Fruit fly (Drosophila melanogaster) whole organism, embryonic: ENCODE results near the gene CG8135.

Experiments used
- Asciz ChIP-seq: fragments of 200-800 bp; sonication (Bioruptor generic); optimal IDR thresholded peaks from 2 replicates; lab custom pipeline; 2017; ENCODE audit warnings: missing biosample characterization, mild to moderate bottlenecking, missing genetic modification characterization, missing genetic modification reagents
- CG10267 ChIP-seq: fragments of 200-800 bp; sonication (Bioruptor generic); optimal IDR thresholded peaks from 2 replicates; lab custom pipeline; 2018; ENCODE audit warnings: missing biosample characterization, mild to moderate bottlenecking, missing genetic modification characterization, moderate library complexity
- CG11247 ChIP-seq: fragments of 200-800 bp; sonication (Bioruptor generic); IDR thresholded peaks from 2 replicates; pipeline ENCODE4 v1.3.6; 2022; ENCODE audit warnings: missing biosample characterization, missing genetic modification characterization
- CG13424 ChIP-seq: fragments of 200-800 bp; sonication (Bioruptor generic); optimal IDR thresholded peaks from 2 replicates; lab custom pipeline; 2019; ENCODE audit warnings: missing biosample characterization, mild to moderate bottlenecking, missing genetic modification characterization, moderate library complexity
- CG14710 ChIP-seq: fragments of 200-800 bp; sonication (Bioruptor generic); optimal IDR thresholded peaks from 3 replicates; lab custom pipeline; 2019; ENCODE audit warnings: missing biosample characterization, mild to moderate bottlenecking, missing genetic modification characterization, moderate library complexity
- CG15073 ChIP-seq: fragments of 200-800 bp; sonication (Bioruptor generic); optimal IDR thresholded peaks from 2 replicates; lab custom pipeline; 2016; ENCODE audit warnings: missing biosample characterization, missing genetic modification characterization
- CG1602 ChIP-seq: fragments of 200-800 bp; sonication (Bioruptor generic); optimal IDR thresholded peaks from 3 replicates; lab custom pipeline; 2016; ENCODE audit warnings: missing biosample characterization, missing genetic modification characterization
- CG17186 ChIP-seq: fragments of 200-800 bp; sonication (Bioruptor generic); optimal IDR thresholded peaks from 3 replicates; lab custom pipeline; 2017; ENCODE audit warnings: missing biosample characterization, missing genetic modification reagents, missing genetic modification characterization
- CG17361 ChIP-seq: fragments of 200-800 bp; sonication (Bioruptor generic); IDR thresholded peaks from 3 replicates; pipeline ENCODE4 v1.3.6; 2022; ENCODE audit warnings: missing biosample characterization, missing genetic modification characterization
- CG2889 ChIP-seq: fragments of 200-800 bp; sonication (Bioruptor generic); IDR thresholded peaks from 3 replicates; pipeline ENCODE4 v1.3.6; 2022; ENCODE audit warnings: missing biosample characterization, missing genetic modification characterization
- CG3163 ChIP-seq: fragments of 200-800 bp; sonication (Bioruptor generic); optimal IDR thresholded peaks from 3 replicates; lab custom pipeline; 2016; ENCODE audit warnings: missing biosample characterization, missing genetic modification characterization
- CG3838 ChIP-seq: fragments of 200-800 bp; sonication (Bioruptor generic); optimal IDR thresholded peaks from 3 replicates; lab custom pipeline; 2016; ENCODE audit warnings: missing biosample characterization, missing genetic modification characterization
- CG6683 ChIP-seq: fragments of 200-800 bp; sonication (Bioruptor generic); optimal IDR thresholded peaks from 2 replicates; lab custom pipeline; 2017; ENCODE audit warnings: missing biosample characterization, mild to moderate bottlenecking, missing genetic modification characterization, missing genetic modification reagents
- CG7745 ChIP-seq: fragments of 200-800 bp; sonication (Bioruptor generic); optimal IDR thresholded peaks from 2 replicates; lab custom pipeline; 2018; ENCODE audit warnings: missing biosample characterization, mild to moderate bottlenecking, missing genetic modification characterization, moderate library complexity
- CG8290 ChIP-seq, 3 experiments: fragments of 200-800 bp; sonication (Bioruptor generic); optimal IDR thresholded peaks; 2 replicates each; lab custom pipeline; 2016 to 2019; ENCODE audit warnings: missing biosample characterization in 3 of 3, missing genetic modification characterization in 3 of 3, mild to moderate bottlenecking in 2 of 3, moderate library complexity in 1 of 3
- CG8359 ChIP-seq: fragments of 200-800 bp; sonication (Bioruptor generic); optimal IDR thresholded peaks from 2 replicates; lab custom pipeline; 2017; ENCODE audit warnings: missing biosample characterization, mild to moderate bottlenecking, missing genetic modification characterization, borderline replicate concordance
- CG9215 ChIP-seq: fragments of 200-800 bp; sonication (Bioruptor generic); IDR thresholded peaks from 2 replicates; pipeline ENCODE4 v1.3.6; 2022; ENCODE audit warnings: missing biosample characterization, missing genetic modification characterization
- CG9609 ChIP-seq: fragments of 200-800 bp; sonication (Bioruptor generic); optimal IDR thresholded peaks from 3 replicates; lab custom pipeline; 2016; ENCODE audit warnings: missing biosample characterization, missing genetic modification characterization
- CG9876 ChIP-seq: fragments of 200-800 bp; sonication (Bioruptor generic); optimal IDR thresholded peaks from 2 replicates; lab custom pipeline; 2016; ENCODE audit warnings: missing biosample characterization, missing genetic modification characterization
- D19A ChIP-seq: fragments of 200-800 bp; optimal IDR thresholded peaks from 3 replicates; lab custom pipeline; 2019; ENCODE audit warnings: missing biosample characterization, mild to moderate bottlenecking, missing genetic modification characterization, moderate library complexity
- Dad ChIP-seq: fragments of 200-800 bp; sonication (Bioruptor generic); optimal IDR thresholded peaks from 3 replicates; lab custom pipeline; 2016; ENCODE audit warnings: missing biosample characterization, missing genetic modification characterization
- Dip3 ChIP-seq: fragments of 200-800 bp; sonication (Bioruptor generic); optimal IDR thresholded peaks from 3 replicates; lab custom pipeline; 2016; ENCODE audit warnings: missing biosample characterization, missing genetic modification characterization
- Eip74EF ChIP-seq, 2 experiments: fragments of 200-800 bp in 1 of 2; fragments of >200 bp in 1 of 2; sonication (Bioruptor generic) in 1 of 2; optimal IDR thresholded peaks; 2 replicates each; lab custom pipeline; 2017 to 2019; ENCODE audit warnings: missing biosample characterization in 2 of 2, missing genetic modification characterization in 2 of 2, mild to moderate bottlenecking in 1 of 2, moderate library complexity in 1 of 2
- GATAe ChIP-seq: fragments of 200-800 bp; sonication (Bioruptor generic); conservative IDR thresholded peaks from 2 replicates; pipeline ENCODE4 v1.3.6; 2022; ENCODE audit warnings: missing biosample characterization, missing genetic modification characterization
- H15 ChIP-seq: fragments of 200-800 bp; sonication (Bioruptor generic); IDR thresholded peaks from 3 replicates; pipeline ENCODE4 v1.3.6; 2022; ENCODE audit warnings: missing biosample characterization, missing genetic modification characterization
- Hr51 ChIP-seq, 2 experiments: fragments of 200-800 bp; sonication (Bioruptor generic); optimal IDR thresholded peaks; 2 replicates in 1 of 2; 3 replicates in 1 of 2; lab custom pipeline; 2016 to 2018; ENCODE audit warnings: missing biosample characterization in 2 of 2, missing genetic modification characterization in 2 of 2, mild to moderate bottlenecking in 1 of 2, moderate library complexity in 1 of 2
- Rfx ChIP-seq: fragments of 200-800 bp; sonication (Bioruptor generic); IDR thresholded peaks from 2 replicates; pipeline ENCODE4 v1.3.6; 2022; ENCODE audit warnings: missing biosample characterization, missing genetic modification characterization
- Scr ChIP-seq: fragments of 200-800 bp; sonication (Bioruptor generic); IDR thresholded peaks from 2 replicates; pipeline ENCODE4 v1.3.6; 2022; ENCODE audit warnings: missing biosample characterization, missing genetic modification characterization; ENCODE audit not compliant: partially characterized antibody
- Ssrp ChIP-seq: fragments of 200-800 bp; sonication (Bioruptor generic); optimal IDR thresholded peaks from 2 replicates; lab custom pipeline; 2018; ENCODE audit warnings: missing biosample characterization, mild to moderate bottlenecking, missing genetic modification characterization, moderate library complexity
- Tbp ChIP-seq: fragments of >200 bp; optimal IDR thresholded peaks from 2 replicates; lab custom pipeline; 2018; ENCODE audit warnings: missing biosample characterization, missing genetic modification characterization
- aop ChIP-seq: fragments of 200-800 bp; sonication (Bioruptor generic); IDR thresholded peaks from 2 replicates; pipeline ENCODE4 v1.3.6; 2022; ENCODE audit warnings: missing biosample characterization, missing genetic modification characterization
- cg ChIP-seq: fragments of 200-800 bp; sonication (Bioruptor generic); optimal IDR thresholded peaks from 3 replicates; lab custom pipeline; 2019; ENCODE audit warnings: missing biosample characterization, mild to moderate bottlenecking, missing genetic modification characterization, moderate library complexity
- crol ChIP-seq: fragments of 200-800 bp; sonication (Bioruptor generic); IDR thresholded peaks from 2 replicates; pipeline ENCODE4 v1.3.6; 2022; ENCODE audit warnings: missing biosample characterization, missing genetic modification characterization
- en ChIP-seq: fragments of 200-800 bp; sonication (Bioruptor generic); optimal IDR thresholded peaks from 2 replicates; lab custom pipeline; 2016; ENCODE audit warnings: missing biosample characterization, missing genetic modification characterization
- gce ChIP-seq: fragments of 200-800 bp; sonication (Bioruptor generic); IDR thresholded peaks from 3 replicates; pipeline ENCODE4 v1.3.6; 2022; ENCODE audit warnings: missing biosample characterization, missing genetic modification characterization
- gro ChIP-seq: fragments of 200-800 bp; sonication (Bioruptor generic); optimal IDR thresholded peaks from 2 replicates; lab custom pipeline; 2016; ENCODE audit warnings: missing biosample characterization, missing genetic modification characterization
- hbn ChIP-seq: fragments of 200-800 bp; sonication (Bioruptor generic); IDR thresholded peaks from 2 replicates; pipeline ENCODE4 v1.3.6; 2022; ENCODE audit warnings: missing biosample characterization, missing genetic modification characterization; ENCODE audit not compliant: partially characterized antibody
- klu ChIP-seq: fragments of 200-800 bp; sonication (Bioruptor generic); IDR thresholded peaks from 2 replicates; pipeline ENCODE4 v1.3.6; 2022; ENCODE audit warnings: missing biosample characterization, missing genetic modification characterization
- lbe ChIP-seq: fragments of 200-800 bp; sonication (Bioruptor generic); optimal IDR thresholded peaks from 2 replicates; lab custom pipeline; 2016; ENCODE audit warnings: missing biosample characterization, mild to moderate bottlenecking, missing genetic modification characterization
- maf-S ChIP-seq: fragments of 200-800 bp; sonication (Bioruptor generic); optimal IDR thresholded peaks from 2 replicates; lab custom pipeline; 2016; ENCODE audit warnings: missing biosample characterization, missing genetic modification characterization
- nerfin-1 ChIP-seq: fragments of 200-800 bp; sonication (Bioruptor generic); optimal IDR thresholded peaks from 3 replicates; lab custom pipeline; 2019; ENCODE audit warnings: missing biosample characterization, mild to moderate bottlenecking, missing genetic modification characterization, moderate library complexity
- org-1 ChIP-seq: fragments of 200-800 bp; sonication (Bioruptor generic); optimal IDR thresholded peaks from 2 replicates; lab custom pipeline; 2017; ENCODE audit warnings: missing biosample characterization, missing genetic modification characterization
- pita ChIP-seq: fragments of 200-800 bp; sonication (Bioruptor generic); optimal IDR thresholded peaks from 2 replicates; lab custom pipeline; 2017; ENCODE audit warnings: missing biosample characterization, mild to moderate bottlenecking, missing genetic modification characterization
- pros ChIP-seq: fragments of 200-800 bp; sonication (Bioruptor generic); optimal IDR thresholded peaks from 3 replicates; lab custom pipeline; 2019; ENCODE audit warnings: missing biosample characterization, mild to moderate bottlenecking, missing genetic modification characterization, moderate library complexity
- ro ChIP-seq: fragments of 200-800 bp; sonication (Bioruptor generic); IDR thresholded peaks from 2 replicates; pipeline ENCODE4 v1.3.6; 2022; ENCODE audit warnings: missing biosample characterization, missing genetic modification characterization
- salm ChIP-seq: fragments of 200-800 bp; sonication (Bioruptor generic); optimal IDR thresholded peaks from 2 replicates; lab custom pipeline; 2018; ENCODE audit warnings: missing biosample characterization, mild to moderate bottlenecking, missing genetic modification characterization
- sim ChIP-seq: fragments of 200-800 bp; sonication (Bioruptor generic); IDR thresholded peaks from 2 replicates; pipeline ENCODE4 v1.3.6; 2022; ENCODE audit warnings: missing biosample characterization, missing genetic modification characterization
- slbo ChIP-seq: fragments of 200-800 bp; sonication (Bioruptor generic); IDR thresholded peaks from 2 replicates; pipeline ENCODE4 v1.3.6; 2022; ENCODE audit warnings: missing biosample characterization, missing genetic modification characterization
- sr ChIP-seq: fragments of 200-800 bp; sonication (Bioruptor generic); IDR thresholded peaks from 3 replicates; pipeline ENCODE4 v1.3.6; 2022; ENCODE audit warnings: missing biosample characterization, missing genetic modification characterization
- stwl ChIP-seq: fragments of 200-800 bp; sonication (Bioruptor generic); optimal IDR thresholded peaks from 3 replicates; lab custom pipeline; 2018; ENCODE audit warnings: missing biosample characterization, mild to moderate bottlenecking, missing genetic modification characterization, moderate library complexity
- wor ChIP-seq: fragments of 200-800 bp; sonication (Bioruptor generic); IDR thresholded peaks from 2 replicates; pipeline ENCODE4 v1.3.6; 2022; ENCODE audit warnings: missing biosample characterization, missing genetic modification characterization

CG8135 gene

dm6 chr3R:9370413-9370812 lies 33.8 kb upstream of the CG8135 start (continued):
- no peak for TF ChIP-seq wor (GFP tag; lab: Robert Waterston, UW)
- no peak for TF ChIP-seq Dad (GFP tag; lab: Kevin White, UChicago)
- no peak for TF ChIP-seq pita
- TF ChIP-seq CG15073 = no peak
- peak; percentile 23 for TF ChIP-seq org-1 (GFP tag; lab: Kevin White, UChicago)
- no peak for TF ChIP-seq cg (GFP tag; lab: Kevin White, UChicago)
- TF ChIP-seq CG10267 (tag; lab: Kevin White, UChicago) = peak; percentile 19
- peak; percentile 51 for TF ChIP-seq gro (GFP tag; lab: Kevin White, UChicago)
- TF ChIP-seq CG13424 = peak; percentile 70
- peak; percentile 97 for TF ChIP-seq D19A (tag; lab: Kevin White, UChicago)
- no peak for TF ChIP-seq Tbp
- no peak for TF ChIP-seq lbe (GFP tag; lab: Kevin White, UChicago)
- no peak for TF ChIP-seq klu (GFP tag; lab: Robert Waterston, UW)
- no peak for TF ChIP-seq H15 (GFP tag; lab: Robert Waterston, UW)
- TF ChIP-seq aop (GFP tag; lab: Robert Waterston, UW) = no peak
- peak; percentile 42; the same call in 1 of the 3 replicates for TF ChIP-seq CG17361
- peak in 1 of 2 experiments; percentile 84 for TF ChIP-seq Hr51 (GFP tag; optimal IDR thresholded peaks at IDR 0.05; lab: Kevin White, UChicago)
- no peak for TF ChIP-seq ro (GFP tag; lab: Robert Waterston, UW)
- no peak for TF ChIP-seq stwl (tag; lab: Kevin White, UChicago)
- no peak for TF ChIP-seq CG14710 (tag; lab: Kevin White, UChicago)
- no peak for TF ChIP-seq CG9876 (GFP tag; lab: Kevin White, UChicago)
- TF ChIP-seq CG8359 (GFP tag; lab: Kevin White, UChicago) = no peak
- no peak for TF ChIP-seq sim (GFP tag; lab: Robert Waterston, UW)
- no peak for TF ChIP-seq Ssrp (tag; lab: Kevin White, UChicago)
- no peak for TF ChIP-seq crol
- TF ChIP-seq sr (GFP tag; lab: Robert Waterston, UW) = no peak
- TF ChIP-seq maf-S (GFP tag; lab: Kevin White, UChicago) = no peak
- TF ChIP-seq Eip74EF (GFP tag; optimal IDR thresholded peaks at IDR 0.05; lab: Kevin White, UChicago) = no peak
- peak; percentile 8 for TF ChIP-seq CG3163 (GFP tag; lab: Kevin White, UChicago)
- no peak for TF ChIP-seq CG3838 (GFP tag; lab: Kevin White, UChicago)
- no peak for TF ChIP-seq CG8290 (GFP tag; optimal IDR thresholded peaks at IDR 0.05; lab: Kevin White, UChicago)
- TF ChIP-seq CG8290 (tag; optimal IDR thresholded peaks at IDR 0.05; lab: Kevin White, UChicago) = no peak
- peak; percentile 52 for TF ChIP-seq Dip3 (GFP tag; lab: Kevin White, UChicago)
- TF ChIP-seq gce = no peak
- TF ChIP-seq en (GFP tag; lab: Kevin White, UChicago) = no peak
- TF ChIP-seq Scr (GFP tag; lab: Robert Waterston, UW) = no peak
- no peak for TF ChIP-seq CG6683 (GFP tag; lab: Kevin White, UChicago)
- peak; percentile 36; the same call in 1 of the 2 replicates for TF ChIP-seq CG9215 (GFP tag; lab: Robert Waterston, UW)
- peak; percentile 67 for TF ChIP-seq slbo
- TF ChIP-seq CG1602 (GFP tag; lab: Kevin White, UChicago) = no peak
- TF ChIP-seq Rfx (GFP tag; lab: Robert Waterston, UW) = peak; percentile 81; the same call in 1 of the 2 replicates
- TF ChIP-seq Asciz (GFP tag; lab: Kevin White, UChicago) = peak; percentile 30
- no peak for TF ChIP-seq nerfin-1 (tag; lab: Kevin White, UChicago)
- TF ChIP-seq salm (tag; lab: Kevin White, UChicago) = peak; percentile 30
- no peak for TF ChIP-seq CG9609 (GFP tag; lab: Kevin White, UChicago)
- TF ChIP-seq hbn = no peak
- no peak for TF ChIP-seq GATAe (GFP tag; lab: Robert Waterston, UW)
- 0 out of 2 replicates have a peak, but pooled peaks have one; percentile 27 for TF ChIP-seq CG11247 (GFP tag; lab: Robert Waterston, UW)
- TF ChIP-seq CG2889 (GFP tag; lab: Robert Waterston, UW) = no peak; the same call in 2 of the 3 replicates
- TF ChIP-seq pros (GFP tag; lab: Kevin White, UChicago) = no peak
- TF ChIP-seq CG7745 (tag; lab: Kevin White, UChicago) = no peak
- no peak for TF ChIP-seq CG17186 (GFP tag; lab: Kevin White, UChicago)
